Fruit fly (Drosophila melanogaster) whole organism, embryonic: ENCODE data around the gene CG5968.
A peak's percentile ranks its signal among the peaks of the same experiment; 100 is the strongest.

Experiments used
- BEAF-32 ChIP-seq: fragments of 200-800 bp; sonication (Bioruptor generic); optimal IDR thresholded peaks from 3 replicates; lab custom pipeline; 2017; ENCODE audit warnings: missing biosample characterization, missing genetic modification characterization, mild to moderate bottlenecking, moderate library complexity, missing genetic modification reagents
- Bteb2 ChIP-seq: fragments of 200-800 bp; sonication (Bioruptor generic); optimal IDR thresholded peaks from 2 replicates; lab custom pipeline; 2016; ENCODE audit warnings: missing biosample characterization, missing genetic modification characterization
- CG10959 ChIP-seq: fragments of 200-800 bp; sonication (Bioruptor generic); IDR thresholded peaks from 2 replicates; pipeline ENCODE4 v1.3.6; 2022; ENCODE audit warnings: missing biosample characterization, missing genetic modification characterization
- CG10979 ChIP-seq: fragments of 200-800 bp; sonication (Bioruptor generic); optimal IDR thresholded peaks from 2 replicates; lab custom pipeline; 2018; ENCODE audit warnings: missing biosample characterization, mild to moderate bottlenecking, missing genetic modification characterization, moderate library complexity
- CG11085 ChIP-seq: fragments of 200-800 bp; sonication (Bioruptor generic); IDR thresholded peaks from 2 replicates; pipeline ENCODE4 v1.3.6; 2022; ENCODE audit warnings: missing biosample characterization, missing genetic modification characterization
- CG11560 ChIP-seq: fragments of 200-800 bp; sonication (Bioruptor generic); IDR thresholded peaks from 3 replicates; pipeline ENCODE4 v1.3.6; 2022; ENCODE audit warnings: missing biosample characterization, missing genetic modification characterization
- CG16813 ChIP-seq: fragments of 200-800 bp; sonication (Bioruptor generic); IDR thresholded peaks from 3 replicates; pipeline ENCODE4 v1.3.6; 2022; ENCODE audit warnings: missing biosample characterization, missing genetic modification characterization; ENCODE audit not compliant: partially characterized antibody
- CG17385 ChIP-seq: fragments of 200-800 bp; sonication (Bioruptor generic); optimal IDR thresholded peaks from 3 replicates; lab custom pipeline; 2018; ENCODE audit warnings: missing biosample characterization, mild to moderate bottlenecking, missing genetic modification characterization
- CG2678 ChIP-seq: fragments of 200-800 bp; sonication (Bioruptor generic); optimal IDR thresholded peaks from 3 replicates; lab custom pipeline; 2019; ENCODE audit warnings: missing biosample characterization, mild to moderate bottlenecking, missing genetic modification characterization, moderate library complexity
- CG31388 ChIP-seq: fragments of 200-800 bp; sonication (Bioruptor generic); optimal IDR thresholded peaks from 2 replicates; lab custom pipeline; 2016; ENCODE audit warnings: missing biosample characterization, missing genetic modification characterization
- CG31441 ChIP-seq: fragments of 200-800 bp; sonication (Bioruptor generic); IDR thresholded peaks from 2 replicates; pipeline ENCODE4 v1.3.6; 2022; ENCODE audit warnings: missing biosample characterization, missing genetic modification characterization
- CG32532 ChIP-seq: fragments of 200-800 bp; sonication (Bioruptor generic); IDR thresholded peaks from 2 replicates; pipeline ENCODE4 v1.3.6; 2022; ENCODE audit warnings: missing biosample characterization, missing genetic modification characterization
- CG43689 ChIP-seq: fragments of 200-800 bp; sonication (Bioruptor generic); IDR thresholded peaks from 2 replicates; pipeline ENCODE4 v1.3.6; 2022; ENCODE audit warnings: missing biosample characterization, missing genetic modification characterization
- CG4617 ChIP-seq: fragments of 200-800 bp; sonication (Bioruptor generic); optimal IDR thresholded peaks from 3 replicates; lab custom pipeline; 2016; ENCODE audit warnings: missing biosample characterization, missing genetic modification characterization, borderline replicate concordance
- CG6272 ChIP-seq: fragments of 200-800 bp; sonication (Bioruptor generic); IDR thresholded peaks from 2 replicates; pipeline ENCODE4 v1.3.6; 2022; ENCODE audit warnings: missing biosample characterization, missing genetic modification characterization
- CG7839 ChIP-seq: fragments of 200-800 bp; sonication (Bioruptor generic); optimal IDR thresholded peaks from 3 replicates; lab custom pipeline; 2018; ENCODE audit warnings: missing biosample characterization, mild to moderate bottlenecking, missing genetic modification characterization, moderate library complexity
- CG9797 ChIP-seq: fragments of 200-800 bp; sonication (Bioruptor generic); optimal IDR thresholded peaks from 3 replicates; lab custom pipeline; 2018; ENCODE audit warnings: missing biosample characterization, mild to moderate bottlenecking, missing genetic modification characterization
- CrebB ChIP-seq: fragments of 200-800 bp; sonication (Bioruptor generic); optimal IDR thresholded peaks from 3 replicates; lab custom pipeline; 2018; ENCODE audit warnings: missing biosample characterization, mild to moderate bottlenecking, missing genetic modification characterization
- Dad ChIP-seq: fragments of 200-800 bp; sonication (Bioruptor generic); optimal IDR thresholded peaks from 3 replicates; lab custom pipeline; 2016; ENCODE audit warnings: missing biosample characterization, missing genetic modification characterization
- Deaf1 ChIP-seq: fragments of 200-800 bp; optimal IDR thresholded peaks from 3 replicates; lab custom pipeline; 2019; ENCODE audit warnings: missing biosample characterization, mild to moderate bottlenecking, missing genetic modification characterization, moderate library complexity
- Dfd ChIP-seq, 2 experiments: fragments of >200 bp; optimal IDR thresholded peaks; 2 replicates each; lab custom pipeline; 2017; ENCODE audit warnings: missing biosample characterization in 2 of 2, missing genetic modification characterization in 2 of 2
- Dp ChIP-seq: fragments of 200-800 bp; sonication (Bioruptor generic); optimal IDR thresholded peaks from 2 replicates; lab custom pipeline; 2018; ENCODE audit warnings: missing biosample characterization, mild to moderate bottlenecking, missing genetic modification characterization, moderate library complexity
- E2f1 ChIP-seq: fragments of 200-800 bp; sonication (Bioruptor generic); IDR thresholded peaks from 2 replicates; pipeline ENCODE4 v1.3.6; 2022; ENCODE audit warnings: missing biosample characterization, missing genetic modification characterization
- Elba2 ChIP-seq: fragments of 200-800 bp; sonication (Bioruptor generic); optimal IDR thresholded peaks from 3 replicates; lab custom pipeline; 2016; ENCODE audit warnings: missing biosample characterization, missing genetic modification characterization
- HLH54F ChIP-seq: fragments of 200-800 bp; sonication (Bioruptor generic); optimal IDR thresholded peaks from 3 replicates; lab custom pipeline; 2016; ENCODE audit warnings: missing biosample characterization, missing genetic modification characterization
- Jarid2 ChIP-seq: fragments of 200-800 bp; sonication (Bioruptor generic); optimal IDR thresholded peaks from 3 replicates; lab custom pipeline; 2017; ENCODE audit warnings: mild to moderate bottlenecking, missing biosample characterization, missing genetic modification reagents, missing genetic modification characterization
- Lpt ChIP-seq: fragments of >200 bp; optimal IDR thresholded peaks from 2 replicates; lab custom pipeline; 2018; ENCODE audit warnings: missing biosample characterization, missing genetic modification characterization
- Med ChIP-seq: fragments of 200-800 bp; sonication (Bioruptor generic); peaks from one replicate; lab custom pipeline; 2016; ENCODE audit warnings: missing biosample characterization, missing genetic modification characterization, mild to moderate bottlenecking, inconsistent platforms, moderate library complexity
- Oli ChIP-seq: fragments of 200-800 bp; sonication (Bioruptor generic); optimal IDR thresholded peaks from 2 replicates; lab custom pipeline; 2018; ENCODE audit warnings: missing biosample characterization, mild to moderate bottlenecking, missing genetic modification characterization, moderate library complexity
- Ravus ChIP-seq: fragments of 200-800 bp; sonication (Bioruptor generic); IDR thresholded peaks from 2 replicates; pipeline ENCODE4 v1.3.6; 2022; ENCODE audit warnings: missing biosample characterization, missing genetic modification characterization
- Rfx ChIP-seq: fragments of 200-800 bp; sonication (Bioruptor generic); IDR thresholded peaks from 2 replicates; pipeline ENCODE4 v1.3.6; 2022; ENCODE audit warnings: missing biosample characterization, missing genetic modification characterization
- Sin3A ChIP-seq: fragments of >200 bp; optimal IDR thresholded peaks from 2 replicates; lab custom pipeline; 2018
- Sox100B ChIP-seq: fragments of 200-800 bp; sonication (Bioruptor generic); optimal IDR thresholded peaks from 3 replicates; lab custom pipeline; 2018; ENCODE audit warnings: missing biosample characterization, mild to moderate bottlenecking, missing genetic modification characterization
- TFAM ChIP-seq: fragments of 200-800 bp; sonication (Bioruptor generic); optimal IDR thresholded peaks from 2 replicates; lab custom pipeline; 2017; ENCODE audit warnings: missing biosample characterization, missing genetic modification characterization, inconsistent platforms
- Xrp1 ChIP-seq: fragments of 200-800 bp; sonication (Bioruptor generic); IDR thresholded peaks from 2 replicates; pipeline ENCODE4 v1.3.6; 2022; ENCODE audit warnings: missing biosample characterization, missing genetic modification characterization
- amos ChIP-seq: fragments of 200-800 bp; sonication (Bioruptor generic); IDR thresholded peaks from 2 replicates; pipeline ENCODE4 v1.3.6; 2022; ENCODE audit warnings: missing biosample characterization, missing genetic modification characterization; ENCODE audit not compliant: partially characterized antibody
- ap ChIP-seq: fragments of 200-800 bp; sonication (Bioruptor generic); IDR thresholded peaks from 2 replicates; pipeline ENCODE4 v1.3.6; 2022; ENCODE audit warnings: missing biosample characterization, missing genetic modification characterization
- ara ChIP-seq: fragments of 200-800 bp; sonication (Bioruptor generic); IDR thresholded peaks from 2 replicates; pipeline ENCODE4 v1.3.6; 2022; ENCODE audit warnings: missing biosample characterization, missing genetic modification characterization
- dati ChIP-seq: fragments of 200-800 bp; sonication (Bioruptor generic); IDR thresholded peaks from 2 replicates; pipeline ENCODE4 v1.3.6; 2022; ENCODE audit warnings: missing biosample characterization, missing genetic modification characterization
- dmrt11E ChIP-seq: fragments of 200-800 bp; sonication (Bioruptor generic); optimal IDR thresholded peaks from 3 replicates; lab custom pipeline; 2018; ENCODE audit warnings: missing biosample characterization, mild to moderate bottlenecking, missing genetic modification characterization, moderate library complexity
- en ChIP-seq: fragments of 200-800 bp; sonication (Bioruptor generic); optimal IDR thresholded peaks from 2 replicates; lab custom pipeline; 2016; ENCODE audit warnings: missing biosample characterization, missing genetic modification characterization
- eve ChIP-seq, 2 experiments: fragments of >200 bp; optimal IDR thresholded peaks; 2 replicates each; lab custom pipeline; 2017; ENCODE audit warnings: missing biosample characterization in 2 of 2, missing genetic modification characterization in 2 of 2
- gt ChIP-seq: fragments of 200-800 bp; sonication (Bioruptor generic); IDR thresholded peaks from 2 replicates; pipeline ENCODE4 v1.3.6; 2022; ENCODE audit warnings: missing biosample characterization, missing genetic modification characterization
- ind ChIP-seq: fragments of 200-800 bp; sonication (Bioruptor generic); optimal IDR thresholded peaks from 3 replicates; lab custom pipeline; 2016; ENCODE audit warnings: missing biosample characterization, missing genetic modification characterization
- lola ChIP-seq, 3 experiments: fragments of >200 bp in 2 of 3; fragments of 200-800 bp in 1 of 3; sonication (Bioruptor generic) in 1 of 3; optimal IDR thresholded peaks; 2 replicates each; lab custom pipeline; 2017 to 2019; ENCODE audit warnings: missing biosample characterization in 3 of 3, missing genetic modification characterization in 3 of 3, mild to moderate bottlenecking in 1 of 3, moderate library complexity in 1 of 3
- nerfin-2 ChIP-seq: fragments of 200-800 bp; sonication (Bioruptor generic); IDR thresholded peaks from 2 replicates; pipeline ENCODE4 v1.3.6; 2022; ENCODE audit warnings: missing biosample characterization, missing genetic modification characterization; ENCODE audit not compliant: partially characterized antibody
- onecut ChIP-seq: fragments of 200-800 bp; sonication (Bioruptor generic); IDR thresholded peaks from 2 replicates; pipeline ENCODE4 v1.3.6; 2022; ENCODE audit warnings: missing biosample characterization, missing genetic modification characterization
- pzg ChIP-seq: fragments of 200-800 bp; sonication (Bioruptor generic); optimal IDR thresholded peaks from 3 replicates; lab custom pipeline; 2018; ENCODE audit warnings: missing biosample characterization, mild to moderate bottlenecking, missing genetic modification characterization, moderate library complexity
- tgo ChIP-seq: fragments of 200-800 bp; sonication (Bioruptor generic); IDR thresholded peaks from 3 replicates; pipeline ENCODE4 v1.3.6; 2022; ENCODE audit warnings: missing biosample characterization, missing genetic modification characterization
- tx ChIP-seq: fragments of 200-800 bp; sonication (Bioruptor generic); optimal IDR thresholded peaks from 2 replicates; lab custom pipeline; 2016; ENCODE audit warnings: missing biosample characterization, missing genetic modification characterization
- wek ChIP-seq: fragments of 200-800 bp; sonication (Bioruptor generic); optimal IDR thresholded peaks from 3 replicates; lab custom pipeline; 2018; ENCODE audit warnings: missing biosample characterization, mild to moderate bottlenecking, missing genetic modification characterization, moderate library complexity
- yki ChIP-seq: fragments of >200 bp; optimal IDR thresholded peaks from 3 replicates; lab custom pipeline; 2018

CG5968 gene

DNA sequence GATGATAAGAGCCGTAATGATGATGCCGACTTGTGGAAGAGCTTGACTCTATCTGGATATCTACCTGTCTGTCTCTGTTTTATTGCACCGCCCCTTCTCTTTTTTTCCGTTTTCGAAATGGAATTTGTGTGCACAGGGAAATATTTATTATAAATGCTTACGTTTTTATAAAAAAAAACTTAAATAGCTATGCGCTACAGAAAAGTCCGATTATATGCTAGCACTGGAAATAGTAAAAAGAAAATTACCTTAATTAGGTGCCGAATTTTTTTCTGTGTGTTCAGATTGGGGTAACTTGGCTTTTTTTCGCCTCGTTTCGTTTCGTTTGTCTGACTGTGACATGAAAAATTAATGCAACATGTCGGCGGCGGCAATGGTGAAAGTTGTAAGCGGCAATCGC is 42.2 kb upstream of the CG5968 start (continued):
- TF ChIP-seq CrebB (tag; lab: Kevin White, UChicago) = no peak
- no peak for TF ChIP-seq Dp
- no peak for TF ChIP-seq nerfin-2 (GFP tag; lab: Robert Waterston, UW)
- no peak for TF ChIP-seq en
- TF ChIP-seq ind = peak; percentile 27
- TF ChIP-seq CG11560 = no peak
- TF ChIP-seq CG7839 (tag; lab: Kevin White, UChicago) = peak; percentile 51
- peak; percentile 64 for TF ChIP-seq CG2678 (tag; lab: Kevin White, UChicago)
- TF ChIP-seq CG4617 = no peak
- no peak for TF ChIP-seq CG11085
- TF ChIP-seq pzg (GFP tag; lab: Kevin White, UChicago) = no peak
- TF ChIP-seq ap (GFP tag; lab: Robert Waterston, UW) = peak; percentile 69
- TF ChIP-seq tgo (GFP tag; lab: Robert Waterston, UW) = 0 out of 3 replicates have a peak, but pooled peaks have one; percentile 36
- peak in 1 of 3 experiments; percentile 21 for TF ChIP-seq lola (GFP tag; optimal IDR thresholded peaks at IDR 0.05; lab: Kevin White, UChicago)
- TF ChIP-seq gt (GFP tag; lab: Robert Waterston, UW) = 0 out of 2 replicates have a peak, but pooled peaks have one; percentile 23
- TF ChIP-seq TFAM (GFP tag; lab: Kevin White, UChicago) = no peak
- no peak for TF ChIP-seq Rfx (GFP tag; lab: Robert Waterston, UW)
- TF ChIP-seq CG6272 (GFP tag; lab: Robert Waterston, UW) = no peak
- no peak for TF ChIP-seq wek (GFP tag; lab: Kevin White, UChicago)
- TF ChIP-seq CG17385 = peak; percentile 39
- no peak for TF ChIP-seq Dfd (GFP tag; optimal IDR thresholded peaks at IDR 0.05; lab: Kevin White, UChicago)
- peak in 1 of 2 experiments; percentile 57 for TF ChIP-seq eve (GFP tag; optimal IDR thresholded peaks at IDR 0.05; lab: Kevin White, UChicago)
- peak; percentile 81 for TF ChIP-seq ara (GFP tag; lab: Robert Waterston, UW)
- TF ChIP-seq Bteb2 = no peak
- TF ChIP-seq Lpt (GFP tag; lab: Kevin White, UChicago) = no peak
- no peak for TF ChIP-seq Sin3A (lab: Kevin White, UChicago)
- TF ChIP-seq CG32532 (GFP tag; lab: Robert Waterston, UW) = no peak
- TF ChIP-seq CG16813 (GFP tag; lab: Robert Waterston, UW) = no peak
- TF ChIP-seq CG43689 (GFP tag; lab: Robert Waterston, UW) = no peak
- TF ChIP-seq onecut = peak; percentile 12; the same call in 1 of the 2 replicates
- TF ChIP-seq Jarid2 (GFP tag; lab: Kevin White, UChicago) = no peak
- TF ChIP-seq amos (GFP tag; lab: Robert Waterston, UW) = no peak
- TF ChIP-seq E2f1 (GFP tag; lab: Robert Waterston, UW) = no peak
- TF ChIP-seq CG31388 (GFP tag; lab: Kevin White, UChicago) = no peak
- TF ChIP-seq CG10979 (tag; lab: Kevin White, UChicago) = peak; percentile 70
- no peak for TF ChIP-seq yki (lab: Kevin White, UChicago)
- peak; percentile 5 for TF ChIP-seq dmrt11E
- peak; percentile 48 for TF ChIP-seq Sox100B
- peak; percentile 60 for TF ChIP-seq Oli
- peak; percentile 68 for TF ChIP-seq CG31441 (GFP tag; lab: Robert Waterston, UW)
- no peak for TF ChIP-seq Dad (GFP tag; lab: Kevin White, UChicago)
- TF ChIP-seq Med (GFP tag; lab: Kevin White, UChicago) = no peak
- TF ChIP-seq CG10959 = no peak
- TF ChIP-seq dati (GFP tag; lab: Robert Waterston, UW) = no peak
- TF ChIP-seq Elba2 = no peak
- TF ChIP-seq CG9797 (GFP tag; lab: Kevin White, UChicago) = no peak
- peak; percentile 76 for TF ChIP-seq Xrp1 (GFP tag; lab: Robert Waterston, UW)
- TF ChIP-seq HLH54F (GFP tag; lab: Kevin White, UChicago) = no peak
- TF ChIP-seq Ravus (GFP tag; lab: Robert Waterston, UW) = no peak
- no peak for TF ChIP-seq Deaf1 (tag; lab: Kevin White, UChicago)
- TF ChIP-seq BEAF-32 (GFP tag; lab: Kevin White, UChicago) = no peak
- TF ChIP-seq tx = no peak
